Fruit fly (Drosophila melanogaster) whole organism, prepupa: ENCODE measurements around the gene CG42523.
A peak's percentile ranks its signal among the peaks of the same experiment; 100 is the strongest.

ENCODE experiments used
- Blimp-1 ChIP-seq: fragments of 200-800 bp; sonication (Bioruptor generic); optimal IDR thresholded peaks from 3 replicates; lab custom pipeline; 2017; ENCODE audit warnings: missing biosample characterization, missing genetic modification characterization, mild to moderate bottlenecking, moderate library complexity, missing genetic modification reagents
- CG10631 ChIP-seq: fragments of 200-800 bp; sonication (Bioruptor generic); optimal IDR thresholded peaks from 2 replicates; lab custom pipeline; 2016; ENCODE audit warnings: missing biosample characterization, missing genetic modification characterization
- CG10669 ChIP-seq: fragments of 200-800 bp; sonication (Bioruptor generic); optimal IDR thresholded peaks from 3 replicates; lab custom pipeline; 2018; ENCODE audit warnings: missing biosample characterization, mild to moderate bottlenecking, missing genetic modification characterization, moderate library complexity
- CG11294 ChIP-seq: fragments of 200-800 bp; sonication (Bioruptor generic); IDR thresholded peaks from 2 replicates; pipeline ENCODE4 v1.3.6; 2022; ENCODE audit warnings: missing biosample characterization, missing genetic modification characterization
- CG11762 ChIP-seq: fragments of 200-800 bp; sonication (Bioruptor generic); optimal IDR thresholded peaks from 3 replicates; lab custom pipeline; 2016; ENCODE audit warnings: missing biosample characterization, missing genetic modification characterization; ENCODE audit not compliant: insufficient read depth
- CG11902 ChIP-seq: fragments of 200-800 bp; sonication (Bioruptor generic); optimal IDR thresholded peaks from 3 replicates; lab custom pipeline; 2016; ENCODE audit warnings: missing biosample characterization, missing genetic modification characterization
- CG15336 ChIP-seq: fragments of 200-800 bp; sonication (Bioruptor generic); IDR thresholded peaks from 2 replicates; pipeline ENCODE4 v1.3.6; 2022; ENCODE audit warnings: missing biosample characterization, missing genetic modification characterization
- CG16779 ChIP-seq: fragments of 200-800 bp; sonication (Bioruptor generic); optimal IDR thresholded peaks from 3 replicates; lab custom pipeline; 2017; ENCODE audit warnings: missing biosample characterization, mild to moderate bottlenecking, missing genetic modification characterization
- CG3032 ChIP-seq: fragments of 200-800 bp; optimal IDR thresholded peaks from 2 replicates; lab custom pipeline; 2019; ENCODE audit warnings: missing biosample characterization, mild to moderate bottlenecking, missing genetic modification characterization, moderate library complexity
- CG31627 ChIP-seq: fragments of 200-800 bp; sonication (Bioruptor generic); optimal IDR thresholded peaks from 3 replicates; lab custom pipeline; 2016; ENCODE audit warnings: missing biosample characterization, missing genetic modification characterization
- CG32006 ChIP-seq: fragments of 200-800 bp; sonication (Bioruptor generic); optimal IDR thresholded peaks from 3 replicates; lab custom pipeline; 2017; ENCODE audit warnings: missing biosample characterization, mild to moderate bottlenecking, missing genetic modification characterization
- CG34406 ChIP-seq: fragments of 200-800 bp; sonication (Bioruptor generic); optimal IDR thresholded peaks from 3 replicates; lab custom pipeline; 2016; ENCODE audit warnings: missing biosample characterization, missing genetic modification characterization
- CG3919 ChIP-seq: fragments of 200-800 bp; sonication (Bioruptor generic); optimal IDR thresholded peaks from 3 replicates; lab custom pipeline; 2016; ENCODE audit warnings: missing biosample characterization, missing genetic modification characterization
- CG4318 ChIP-seq: fragments of 200-800 bp; sonication (Bioruptor generic); optimal IDR thresholded peaks from 3 replicates; lab custom pipeline; 2017; ENCODE audit warnings: missing biosample characterization, mild to moderate bottlenecking, missing genetic modification characterization
- CG6163 ChIP-seq: fragments of 200-800 bp; sonication (Bioruptor generic); IDR thresholded peaks from 3 replicates; pipeline ENCODE4 v1.3.6; 2022; ENCODE audit warnings: missing biosample characterization, missing genetic modification characterization
- CG6276 ChIP-seq: fragments of 200-800 bp; sonication (Bioruptor generic); optimal IDR thresholded peaks from 2 replicates; lab custom pipeline; 2017; ENCODE audit warnings: missing biosample characterization, mild to moderate bottlenecking, missing genetic modification characterization
- CG6792 ChIP-seq: fragments of 200-800 bp; sonication (Bioruptor generic); optimal IDR thresholded peaks from 3 replicates; lab custom pipeline; 2016; ENCODE audit warnings: missing biosample characterization, missing genetic modification characterization
- CG6854 ChIP-seq: fragments of 200-800 bp; sonication (Bioruptor generic); optimal IDR thresholded peaks from 2 replicates; lab custom pipeline; 2017; ENCODE audit warnings: missing biosample characterization, mild to moderate bottlenecking, missing genetic modification characterization
- CG8119 ChIP-seq: fragments of 200-800 bp; sonication (Bioruptor generic); IDR thresholded peaks from 3 replicates; pipeline ENCODE4 v1.3.6; 2022; ENCODE audit warnings: missing biosample characterization, missing genetic modification characterization
- CG8319 ChIP-seq: fragments of 200-800 bp; sonication (Bioruptor generic); optimal IDR thresholded peaks from 3 replicates; lab custom pipeline; 2016; ENCODE audit warnings: missing biosample characterization, missing genetic modification characterization
- CG9139 ChIP-seq: fragments of 200-800 bp; sonication (Bioruptor generic); optimal IDR thresholded peaks from 3 replicates; lab custom pipeline; 2017; ENCODE audit warnings: missing biosample characterization, mild to moderate bottlenecking, missing genetic modification characterization
- Eip75B ChIP-seq: fragments of 200-800 bp; sonication (Bioruptor generic); optimal IDR thresholded peaks from 3 replicates; lab custom pipeline; 2016; ENCODE audit warnings: missing biosample characterization, missing genetic modification characterization
- Eip78C ChIP-seq: fragments of 200-800 bp; sonication (Bioruptor generic); peaks from one replicate; lab custom pipeline; 2016; ENCODE audit warnings: missing biosample characterization, missing genetic modification characterization
- Eip93F ChIP-seq: fragments of 200-800 bp; sonication (Bioruptor generic); optimal IDR thresholded peaks from 2 replicates; lab custom pipeline; 2016; ENCODE audit warnings: missing biosample characterization, mild to moderate bottlenecking, missing genetic modification characterization
- Ets21C ChIP-seq: fragments of 200-800 bp; sonication (Bioruptor generic); optimal IDR thresholded peaks from 3 replicates; lab custom pipeline; 2016; ENCODE audit warnings: missing biosample characterization, missing genetic modification characterization
- Ets96B ChIP-seq: fragments of 200-800 bp; optimal IDR thresholded peaks from 2 replicates; lab custom pipeline; 2019; ENCODE audit warnings: missing biosample characterization, mild to moderate bottlenecking, missing genetic modification characterization, moderate library complexity
- Gug ChIP-seq: fragments of 200-800 bp; sonication (Bioruptor generic); IDR thresholded peaks from 2 replicates; pipeline ENCODE4 v1.3.6; 2022; ENCODE audit warnings: missing biosample characterization, missing genetic modification characterization
- Hr38 ChIP-seq: sonication (Bioruptor generic); optimal IDR thresholded peaks from 2 replicates; lab custom pipeline; 2016; ENCODE audit warnings: missing biosample characterization, missing genetic modification characterization
- Hr39 ChIP-seq: fragments of 200-800 bp; sonication (Bioruptor generic); optimal IDR thresholded peaks from 2 replicates; lab custom pipeline; 2016; ENCODE audit warnings: missing biosample characterization, missing genetic modification characterization
- Hr4 ChIP-seq: fragments of 200-800 bp; sonication (Bioruptor generic); optimal IDR thresholded peaks from 3 replicates; lab custom pipeline; 2016; ENCODE audit warnings: missing biosample characterization, missing genetic modification characterization
- Lpt ChIP-seq: fragments of 200-800 bp; sonication (Bioruptor generic); optimal IDR thresholded peaks from 3 replicates; lab custom pipeline; 2016; ENCODE audit warnings: missing biosample characterization, missing genetic modification characterization
- Met ChIP-seq: fragments of 200-800 bp; sonication (Bioruptor generic); optimal IDR thresholded peaks from 3 replicates; lab custom pipeline; 2016; ENCODE audit warnings: missing biosample characterization, missing genetic modification characterization
- Smox ChIP-seq: fragments of 200-800 bp; sonication (Bioruptor generic); optimal IDR thresholded peaks from 3 replicates; lab custom pipeline; 2016; ENCODE audit warnings: missing biosample characterization, missing genetic modification characterization
- Sox102F ChIP-seq: fragments of 200-800 bp; sonication (Bioruptor generic); optimal IDR thresholded peaks from 2 replicates; lab custom pipeline; 2016; ENCODE audit warnings: missing biosample characterization, mild to moderate bottlenecking, missing genetic modification characterization
- Sox14 ChIP-seq: fragments of 200-800 bp; sonication (Bioruptor generic); optimal IDR thresholded peaks from 3 replicates; lab custom pipeline; 2016; ENCODE audit warnings: missing biosample characterization, missing genetic modification characterization
- Sox15 ChIP-seq: fragments of 200-800 bp; sonication (Bioruptor generic); optimal IDR thresholded peaks from 3 replicates; lab custom pipeline; 2016; ENCODE audit warnings: missing biosample characterization, missing genetic modification characterization
- acj6 ChIP-seq: fragments of 200-800 bp; sonication (Bioruptor generic); optimal IDR thresholded peaks from 3 replicates; lab custom pipeline; 2016; ENCODE audit warnings: missing biosample characterization, missing genetic modification characterization
- cyc ChIP-seq: fragments of 200-800 bp; sonication (Bioruptor generic); optimal IDR thresholded peaks from 3 replicates; lab custom pipeline; 2016; ENCODE audit warnings: missing biosample characterization, missing genetic modification characterization
- dac ChIP-seq: fragments of 200-800 bp; sonication (Bioruptor generic); optimal IDR thresholded peaks from 2 replicates; lab custom pipeline; 2017; ENCODE audit warnings: missing biosample characterization, mild to moderate bottlenecking, missing genetic modification characterization
- dsx ChIP-seq: fragments of 200-800 bp; optimal IDR thresholded peaks from 3 replicates; lab custom pipeline; 2019; ENCODE audit warnings: missing biosample characterization, mild to moderate bottlenecking, missing genetic modification characterization, moderate library complexity; ENCODE audit not compliant: poor library complexity, severe bottlenecking
- eg ChIP-seq: fragments of 200-800 bp; sonication (Bioruptor generic); IDR thresholded peaks from 3 replicates; pipeline ENCODE4 v1.3.6; 2022; ENCODE audit warnings: missing biosample characterization, missing genetic modification characterization
- esn ChIP-seq: fragments of 200-800 bp; sonication (Bioruptor generic); optimal IDR thresholded peaks from 2 replicates; lab custom pipeline; 2016; ENCODE audit warnings: missing biosample characterization, mild to moderate bottlenecking, missing genetic modification characterization, moderate library complexity
- fd59A ChIP-seq: fragments of 200-800 bp; sonication (Bioruptor generic); optimal IDR thresholded peaks from 2 replicates; lab custom pipeline; 2017; ENCODE audit warnings: missing biosample characterization, mild to moderate bottlenecking, missing genetic modification characterization, missing genetic modification reagents
- fd85E ChIP-seq: fragments of 200-800 bp; sonication (Bioruptor generic); optimal IDR thresholded peaks from 3 replicates; lab custom pipeline; 2016; ENCODE audit warnings: missing biosample characterization, missing genetic modification characterization
- fkh ChIP-seq: fragments of 200-800 bp; sonication (Bioruptor generic); optimal IDR thresholded peaks from 3 replicates; lab custom pipeline; 2017; ENCODE audit warnings: missing biosample characterization, mild to moderate bottlenecking, missing genetic modification characterization, moderate library complexity
- lz ChIP-seq: fragments of 200-800 bp; sonication (Bioruptor generic); optimal IDR thresholded peaks from 3 replicates; lab custom pipeline; 2016; ENCODE audit warnings: missing biosample characterization, missing genetic modification characterization
- net ChIP-seq: fragments of 200-800 bp; sonication (Bioruptor generic); optimal IDR thresholded peaks from 3 replicates; lab custom pipeline; 2016; ENCODE audit warnings: missing biosample characterization, missing genetic modification characterization
- salr ChIP-seq, 2 experiments: fragments of 200-800 bp; sonication (Bioruptor generic); optimal IDR thresholded peaks; 3 replicates each; lab custom pipeline; 2016 to 2018; ENCODE audit warnings: missing biosample characterization in 2 of 2, missing genetic modification characterization in 2 of 2, mild to moderate bottlenecking in 1 of 2
- spab ChIP-seq: fragments of 200-800 bp; sonication (Bioruptor generic); optimal IDR thresholded peaks from 2 replicates; lab custom pipeline; 2017; ENCODE audit warnings: missing biosample characterization, mild to moderate bottlenecking, missing genetic modification characterization, missing genetic modification reagents
- ss ChIP-seq, 2 experiments: fragments of 200-800 bp; sonication (Bioruptor generic); optimal IDR thresholded peaks; 2 replicates in 1 of 2; 3 replicates in 1 of 2; lab custom pipeline; 2017 to 2018; ENCODE audit warnings: mild to moderate bottlenecking in 2 of 2, missing biosample characterization in 2 of 2, missing genetic modification characterization in 2 of 2, moderate library complexity in 1 of 2
- svp ChIP-seq: fragments of 200-800 bp; sonication (Bioruptor generic); peaks from one replicate; lab custom pipeline; 2016; ENCODE audit warnings: missing biosample characterization, missing genetic modification characterization
- topi ChIP-seq: fragments of 200-800 bp; sonication (Bioruptor generic); optimal IDR thresholded peaks from 3 replicates; lab custom pipeline; 2016; ENCODE audit warnings: missing biosample characterization, missing genetic modification characterization
- vri ChIP-seq: fragments of 200-800 bp; sonication (Bioruptor generic); optimal IDR thresholded peaks from 3 replicates; lab custom pipeline; 2016; ENCODE audit warnings: missing biosample characterization, mild to moderate bottlenecking, missing genetic modification characterization

CG42523 gene

dm6 chr2L:4797643-4798042 is 34.9 kb downstream of the CG42523 start:
- peak; percentile 76 for TF ChIP-seq Eip78C (GFP tag; lab: Kevin White, UChicago)
- peak; percentile 71 for TF ChIP-seq CG32006 (GFP tag; lab: Kevin White, UChicago)
- peak; percentile 39 for TF ChIP-seq Smox (GFP tag; lab: Kevin White, UChicago)
- no peak for TF ChIP-seq dsx (GFP tag; lab: Kevin White, UChicago)
- no peak for TF ChIP-seq Sox15 (GFP tag; lab: Kevin White, UChicago)
- TF ChIP-seq Eip75B (GFP tag; lab: Kevin White, UChicago), result peak; percentile 10
- peak; percentile 26 for TF ChIP-seq CG10669 (GFP tag; lab: Kevin White, UChicago)
- TF ChIP-seq Sox102F, result peak; percentile 11
- no peak for TF ChIP-seq cyc (GFP tag; lab: Kevin White, UChicago)
- no peak for TF ChIP-seq CG11902 (GFP tag; lab: Kevin White, UChicago)
- TF ChIP-seq Gug (GFP tag; lab: Robert Waterston, UW), result peak; percentile 77
- peak; percentile 31 for TF ChIP-seq Hr39 (GFP tag; lab: Kevin White, UChicago)
- no peak for TF ChIP-seq Ets21C
- TF ChIP-seq CG3919 (GFP tag; lab: Kevin White, UChicago), result peak; percentile 30
- TF ChIP-seq CG34406 (GFP tag; lab: Kevin White, UChicago), result no peak
- no peak for TF ChIP-seq salr (GFP tag; optimal IDR thresholded peaks at IDR 0.05; lab: Kevin White, UChicago)
- no peak for TF ChIP-seq CG9139 (GFP tag; lab: Kevin White, UChicago)
- TF ChIP-seq Hr38 (GFP tag; lab: Kevin White, UChicago), result no peak
- peak; percentile 47 for TF ChIP-seq CG3032 (tag; lab: Kevin White, UChicago)
- no peak for TF ChIP-seq CG16779
- TF ChIP-seq fkh, result no peak
- peak; percentile 9 for TF ChIP-seq CG10631 (GFP tag; lab: Kevin White, UChicago)
- TF ChIP-seq lz (GFP tag; lab: Kevin White, UChicago), result peak; percentile 56
- TF ChIP-seq CG6276 (GFP tag; lab: Kevin White, UChicago), result peak; percentile 76
- TF ChIP-seq eg (GFP tag; lab: Robert Waterston, UW), result peak; percentile 83
- no peak for TF ChIP-seq CG6854 (GFP tag; lab: Kevin White, UChicago)
- TF ChIP-seq esn (GFP tag; lab: Kevin White, UChicago), result peak; percentile 57
- TF ChIP-seq CG11294, result no peak
- TF ChIP-seq spab, result peak; percentile 19
- TF ChIP-seq topi (GFP tag; lab: Kevin White, UChicago), result peak; percentile 4
- no peak for TF ChIP-seq Lpt (GFP tag; lab: Kevin White, UChicago)
- TF ChIP-seq CG11762 (GFP tag; lab: Kevin White, UChicago), result peak; percentile 70
- TF ChIP-seq vri (GFP tag; lab: Kevin White, UChicago), result no peak
- peak; percentile 55 for TF ChIP-seq CG8319 (GFP tag; lab: Kevin White, UChicago)
- no peak for TF ChIP-seq CG31627 (GFP tag; lab: Kevin White, UChicago)
- TF ChIP-seq fd85E (GFP tag; lab: Kevin White, UChicago), result peak; percentile 12
- TF ChIP-seq CG6792 (GFP tag; lab: Kevin White, UChicago), result peak; percentile 39
- peak; percentile 82 for TF ChIP-seq CG8119 (GFP tag; lab: Robert Waterston, UW)
- peak; percentile 42 for TF ChIP-seq Hr4 (GFP tag; lab: Kevin White, UChicago)
- TF ChIP-seq svp, result peak; percentile 43
- TF ChIP-seq CG4318 (GFP tag; lab: Kevin White, UChicago), result peak; percentile 8
- TF ChIP-seq acj6, result peak; percentile 15
- peak; percentile 67 for TF ChIP-seq CG6163 (GFP tag; lab: Robert Waterston, UW)
- no peak for TF ChIP-seq Ets96B (tag; lab: Kevin White, UChicago)
- TF ChIP-seq Blimp-1 (GFP tag; lab: Kevin White, UChicago), result peak; percentile 96
- no peak for TF ChIP-seq fd59A
- no peak for TF ChIP-seq Eip93F (GFP tag; lab: Kevin White, UChicago)
- TF ChIP-seq dac, result peak; percentile 26
- peak; percentile 68 for TF ChIP-seq Met (GFP tag; lab: Kevin White, UChicago)
- TF ChIP-seq CG15336 (GFP tag; lab: Robert Waterston, UW), result peak; percentile 80
- no peak for TF ChIP-seq net (GFP tag; lab: Kevin White, UChicago)
- no peak for TF ChIP-seq ss (GFP tag; optimal IDR thresholded peaks at IDR 0.05; lab: Kevin White, UChicago)
- peak; percentile 32 for TF ChIP-seq Sox14 (GFP tag; lab: Kevin White, UChicago)
